Worm (Caenorhabditis elegans): Measurements from ENCODE around the gene art-1.

- TF ChIP-seq pha-4 (tag; optimal IDR thresholded peaks at IDR 0.05) (no peak), lsy-2 (tag; optimal IDR thresholded peaks at IDR 0.05) (no peak), unc-39 (tag; optimal IDR thresholded peaks at IDR 0.05) (no peak)
These were observed 31.3 kb downstream of the art-1 start for ce11 chrII:6940726-6941230.
